Worm (Caenorhabditis elegans) whole organism, mixed stage, embryonic: Measurements from ENCODE around the gene B0432.8.

Source experiments
- M03D4.4 ChIP-seq: sonication (generic microtip); optimal IDR thresholded peaks from 2 replicates; lab custom pipeline; 2017; ENCODE audit warnings: mild to moderate bottlenecking, missing genetic modification characterization, missing compliant biosample characterization
- bed-3 ChIP-seq: fragments of 200-800 bp; sonication (Bioruptor generic); optimal IDR thresholded peaks from 3 replicates; lab custom pipeline; 2018; ENCODE audit warnings: mild to moderate bottlenecking, missing genetic modification characterization, moderate library complexity, missing compliant biosample characterization
- blmp-1 ChIP-seq: fragments of 150-350 bp; optimal IDR thresholded peaks from 2 replicates; lab custom pipeline; 2014; ENCODE audit warnings: missing biosample characterization, missing genetic modification characterization
- ceh-39 ChIP-seq: fragments of 150-350 bp; optimal IDR thresholded peaks from 2 replicates; lab custom pipeline; 2014; ENCODE audit warnings: missing biosample characterization, missing genetic modification characterization
- ceh-43 ChIP-seq: fragments of 200-800 bp; sonication (Bioruptor generic); optimal IDR thresholded peaks from 2 replicates; lab custom pipeline; 2018; ENCODE audit warnings: mild to moderate bottlenecking, missing genetic modification characterization, moderate library complexity, missing compliant biosample characterization
- ceh-83 ChIP-seq: fragments of 200-800 bp; sonication (Bioruptor generic); optimal IDR thresholded peaks from 2 replicates; lab custom pipeline; 2018; ENCODE audit warnings: mild to moderate bottlenecking, missing genetic modification characterization, missing compliant biosample characterization
- ces-1 ChIP-seq: fragments of 150-350 bp; optimal IDR thresholded peaks from 2 replicates; lab custom pipeline; 2014; ENCODE audit warnings: missing biosample characterization, missing genetic modification reagents, missing genetic modification characterization
- cnd-1 ChIP-seq: fragments of 200-800 bp; sonication (Bioruptor generic); optimal IDR thresholded peaks from 2 replicates; lab custom pipeline; 2018; ENCODE audit warnings: mild to moderate bottlenecking, missing genetic modification characterization, missing compliant biosample characterization
- drap-1 ChIP-seq: fragments of 200-800 bp; sonication (Bioruptor generic); optimal IDR thresholded peaks from 3 replicates; lab custom pipeline; 2018; ENCODE audit warnings: mild to moderate bottlenecking, missing genetic modification characterization, missing compliant biosample characterization
- elt-1 ChIP-seq: sonication (generic microtip); optimal IDR thresholded peaks from 2 replicates; lab custom pipeline; 2017; ENCODE audit warnings: missing genetic modification characterization, mild to moderate bottlenecking, missing compliant biosample characterization, antibody characterized with exemption, moderate library complexity, borderline replicate concordance; ENCODE audit not compliant: insufficient read depth
- elt-3 ChIP-seq: fragments of 150-350 bp; optimal IDR thresholded peaks from 2 replicates; lab custom pipeline; 2014; ENCODE audit warnings: missing biosample characterization, missing genetic modification characterization
- flh-1 ChIP-seq: fragments of 200-800 bp; sonication (Bioruptor generic); optimal IDR thresholded peaks from 2 replicates; lab custom pipeline; 2018; ENCODE audit warnings: mild to moderate bottlenecking, missing genetic modification characterization, moderate library complexity, missing compliant biosample characterization
- ham-2 ChIP-seq: fragments of 200-800 bp; sonication (Bioruptor generic); optimal IDR thresholded peaks from 2 replicates; lab custom pipeline; 2018; ENCODE audit warnings: mild to moderate bottlenecking, missing genetic modification characterization, missing compliant biosample characterization
- hlh-1 ChIP-seq: fragments of 150-350 bp; optimal IDR thresholded peaks from 2 replicates; lab custom pipeline; 2014; ENCODE audit warnings: missing biosample characterization, missing genetic modification reagents, missing genetic modification characterization
- lin-13 ChIP-seq: fragments of 150-350 bp; optimal IDR thresholded peaks from 2 replicates; lab custom pipeline; 2014; ENCODE audit warnings: missing biosample characterization, missing genetic modification characterization
- lin-32 ChIP-seq: fragments of 200-800 bp; sonication (Bioruptor generic); optimal IDR thresholded peaks from 2 replicates; lab custom pipeline; 2018; ENCODE audit warnings: mild to moderate bottlenecking, missing genetic modification characterization, missing compliant biosample characterization
- lsy-2 ChIP-seq: fragments of 150-350 bp; optimal IDR thresholded peaks from 2 replicates; lab custom pipeline; 2014; ENCODE audit warnings: missing biosample characterization, missing genetic modification characterization
- mab-5 ChIP-seq: fragments of 150-350 bp; optimal IDR thresholded peaks from 2 replicates; lab custom pipeline; 2014; ENCODE audit warnings: missing biosample characterization, missing genetic modification characterization
- mep-1 ChIP-seq: fragments of 150-350 bp; optimal IDR thresholded peaks from 2 replicates; lab custom pipeline; 2017; ENCODE audit warnings: missing biosample characterization, missing genetic modification reagents, missing genetic modification characterization, inconsistent platforms
- mls-2 ChIP-seq: sonication (generic microtip); optimal IDR thresholded peaks from 2 replicates; lab custom pipeline; 2016; ENCODE audit warnings: mild to moderate bottlenecking, missing genetic modification characterization, moderate library complexity, missing compliant biosample characterization
- nhr-12 ChIP-seq: fragments of 150-350 bp; optimal IDR thresholded peaks from 2 replicates; lab custom pipeline; 2014; ENCODE audit warnings: missing biosample characterization, missing genetic modification characterization
- nhr-2 ChIP-seq: fragments of 150-350 bp; optimal IDR thresholded peaks from 2 replicates; lab custom pipeline; 2014; ENCODE audit warnings: missing biosample characterization, missing genetic modification characterization
- nhr-237 ChIP-seq: fragments of 150-350 bp; optimal IDR thresholded peaks from 2 replicates; lab custom pipeline; 2014; ENCODE audit warnings: missing biosample characterization, missing genetic modification characterization
- nhr-28 ChIP-seq: fragments of 150-350 bp; optimal IDR thresholded peaks from 2 replicates; lab custom pipeline; 2014; ENCODE audit warnings: missing biosample characterization, missing genetic modification characterization
- nhr-76 ChIP-seq: sonication (generic microtip); optimal IDR thresholded peaks from 2 replicates; lab custom pipeline; 2017; ENCODE audit warnings: missing biosample characterization, missing genetic modification characterization
- pha-4 ChIP-seq: fragments of 150-350 bp; optimal IDR thresholded peaks from 2 replicates; lab custom pipeline; 2018; ENCODE audit warnings: missing biosample characterization, missing genetic modification reagents, missing genetic modification characterization
- sem-2 ChIP-seq: fragments of 200-800 bp; sonication (Bioruptor generic); optimal IDR thresholded peaks from 2 replicates; lab custom pipeline; 2018; ENCODE audit warnings: mild to moderate bottlenecking, missing genetic modification characterization, missing compliant biosample characterization
- snpc-4 ChIP-seq: fragments of 150-350 bp; optimal IDR thresholded peaks from 2 replicates; lab custom pipeline; 2014; ENCODE audit warnings: missing biosample characterization, missing genetic modification characterization
- sptf-1 ChIP-seq: sonication (generic microtip); optimal IDR thresholded peaks from 2 replicates; lab custom pipeline; 2017; ENCODE audit warnings: mild to moderate bottlenecking, missing genetic modification characterization, moderate library complexity, missing compliant biosample characterization
- tbx-8 ChIP-seq: fragments of 200-800 bp; sonication (Bioruptor generic); optimal IDR thresholded peaks from 2 replicates; lab custom pipeline; 2018; ENCODE audit warnings: mild to moderate bottlenecking, missing genetic modification characterization, moderate library complexity, missing compliant biosample characterization
- unc-120 ChIP-seq: sonication (generic microtip); optimal IDR thresholded peaks from 2 replicates; lab custom pipeline; 2017; ENCODE audit warnings: missing genetic modification characterization, missing compliant biosample characterization; ENCODE audit not compliant: poor library complexity, severe bottlenecking
- unc-39 ChIP-seq: fragments of 150-350 bp; optimal IDR thresholded peaks from 2 replicates; lab custom pipeline; 2014; ENCODE audit warnings: missing biosample characterization, missing genetic modification characterization
- unc-62 ChIP-seq: fragments of 150-350 bp; optimal IDR thresholded peaks from 2 replicates; lab custom pipeline; 2014; ENCODE audit warnings: missing biosample characterization, missing genetic modification reagents, missing genetic modification characterization
- zip-8 ChIP-seq: fragments of 150-350 bp; optimal IDR thresholded peaks from 2 replicates; lab custom pipeline; 2014; ENCODE audit warnings: missing biosample characterization, missing genetic modification characterization
- ztf-11 ChIP-seq: fragments of 150-350 bp; optimal IDR thresholded peaks from 2 replicates; lab custom pipeline; 2014; ENCODE audit warnings: missing biosample characterization, missing genetic modification characterization

Gene B0432.8

DNA sequence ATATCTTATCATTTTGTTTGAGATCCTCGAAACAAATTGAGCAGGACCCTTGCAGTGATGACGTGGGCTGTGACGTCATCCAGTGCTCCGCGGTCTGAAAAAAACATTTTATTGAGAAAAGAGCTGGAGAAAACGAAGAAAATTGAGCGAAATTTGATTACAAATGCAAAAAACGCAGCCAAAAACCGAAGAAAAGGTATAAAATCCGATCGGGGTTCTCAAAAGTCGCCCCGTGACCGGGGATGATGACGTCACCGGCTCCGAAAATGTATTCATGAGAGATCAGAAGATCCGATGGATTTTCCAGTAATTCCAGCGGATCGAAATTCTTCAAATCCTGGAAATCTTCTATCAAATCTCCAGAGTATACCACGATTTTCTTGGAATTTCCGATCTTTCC lies 3.9 kb upstream of the B0432.8 start, which contains the start of gene trul-1:
TSS of gene trul-1 (minus strand) at position 101 of the 400 bp plus-strand sequence.
- no peak for TF ChIP-seq hlh-1
- peak; percentile 85 for TF ChIP-seq zip-8
- TF ChIP-seq, all 35 proteins: peak for 1

DNA sequence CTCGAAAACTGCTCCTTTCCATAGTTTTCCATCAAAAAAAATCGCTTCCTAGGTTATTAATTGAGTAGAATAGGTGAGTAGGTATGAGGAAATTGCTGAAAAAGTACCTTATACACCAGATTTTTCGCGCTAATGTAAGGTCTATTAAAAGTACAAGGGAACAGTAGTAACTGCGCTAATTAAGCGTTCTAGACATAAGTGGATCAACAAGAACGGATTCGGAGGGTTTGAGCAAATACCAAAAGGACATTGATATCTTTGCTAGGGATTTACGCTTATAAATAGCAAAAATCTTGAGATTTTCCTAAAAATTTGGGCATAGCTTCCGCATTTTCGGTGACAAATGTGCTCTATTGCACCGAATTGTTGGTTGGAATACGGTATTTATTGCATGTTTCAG lies 4.7 kb downstream of the B0432.8 start, which contains the start of gene B0432.7:
TSS of gene B0432.7 (minus strand) at position 101 of the 400 bp plus-strand sequence.
- TF ChIP-seq ham-2 (GFP tag; lab: Kevin White, UChicago), result no peak
- TF ChIP-seq blmp-1, result no peak
- no peak for TF ChIP-seq M03D4.4 (tag; lab: Kevin White, UChicago)

DNA sequence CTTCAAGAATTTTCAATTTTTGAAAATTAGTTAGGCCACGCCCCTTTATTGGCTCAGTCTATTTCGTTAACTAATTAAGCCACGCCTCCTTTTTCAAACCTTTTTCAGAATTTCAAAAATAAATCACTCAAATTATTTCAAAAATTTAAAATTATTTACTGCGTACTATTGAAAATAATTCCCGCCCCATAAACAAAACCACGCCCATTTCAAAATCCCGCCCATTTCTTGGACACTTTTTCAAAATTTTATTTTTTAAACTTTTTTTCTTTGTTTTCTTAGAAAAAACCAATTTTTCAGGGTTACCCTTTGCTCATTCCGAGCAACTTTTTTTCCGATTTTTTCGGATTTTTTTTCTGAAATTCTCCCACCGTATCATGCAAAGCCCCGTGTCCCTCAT lies 14.5 kb downstream of the B0432.8 start, which contains the start of gene B0432.14:
TSS of gene B0432.14 (plus strand) at position 301 of the 400 bp plus-strand sequence.
- no peak for TF ChIP-seq unc-39 (tag; lab: Kevin White, UChicago)
- TF ChIP-seq unc-120 (tag; lab: Kevin White, UChicago), result no peak
- no peak for TF ChIP-seq nhr-12
- no peak for TF ChIP-seq nhr-76 (tag; lab: Kevin White, UChicago)
- TF ChIP-seq flh-1 (GFP tag; lab: Kevin White, UChicago), result no peak
- no peak for TF ChIP-seq unc-62 (GFP tag; lab: Kevin White, UChicago)
- no peak for TF ChIP-seq sptf-1 (tag; lab: Kevin White, UChicago)

DNA sequence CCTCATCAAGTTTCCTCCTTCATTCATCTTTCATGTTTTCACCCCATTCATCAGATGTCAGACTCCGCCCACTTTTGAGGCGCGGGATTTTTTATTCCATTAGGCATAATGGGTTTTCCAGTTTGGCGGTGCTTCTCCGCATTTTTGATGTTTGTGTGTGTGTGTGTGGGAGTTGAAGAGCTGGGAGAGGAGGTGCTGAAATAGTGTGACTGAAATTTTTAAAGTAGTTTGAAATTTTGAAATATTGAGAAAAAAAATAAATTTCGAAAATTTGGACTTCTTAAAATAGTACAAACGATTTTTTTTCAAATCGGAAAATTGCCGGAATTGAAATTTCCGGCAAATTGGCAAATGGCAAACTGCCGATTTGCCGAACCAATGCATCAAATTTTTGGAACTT lies 15.0 kb downstream of the B0432.8 start, which contains the start of gene scc-2:
TSS of gene scc-2 (minus strand) at position 101 of the 400 bp plus-strand sequence.
- no peak for TF ChIP-seq M03D4.4 (tag; lab: Kevin White, UChicago)
- TF ChIP-seq mls-2, result no peak
- no peak for TF ChIP-seq zip-8
- no peak for TF ChIP-seq nhr-28 (tag; lab: Kevin White, UChicago)
- no peak for TF ChIP-seq flh-1 (GFP tag; lab: Kevin White, UChicago)
- no peak for TF ChIP-seq hlh-1
- TF ChIP-seq cnd-1 (tag; lab: Kevin White, UChicago), result no peak
- TF ChIP-seq nhr-2 (tag; lab: Kevin White, UChicago), result no peak
- TF ChIP-seq ceh-83 (GFP tag; lab: Kevin White, UChicago), result no peak
- TF ChIP-seq snpc-4 (tag; lab: Kevin White, UChicago), result no peak
- TF ChIP-seq ham-2 (GFP tag; lab: Kevin White, UChicago), result no peak
- no peak for TF ChIP-seq blmp-1
- TF ChIP-seq, all 35 proteins: peak for 0

DNA sequence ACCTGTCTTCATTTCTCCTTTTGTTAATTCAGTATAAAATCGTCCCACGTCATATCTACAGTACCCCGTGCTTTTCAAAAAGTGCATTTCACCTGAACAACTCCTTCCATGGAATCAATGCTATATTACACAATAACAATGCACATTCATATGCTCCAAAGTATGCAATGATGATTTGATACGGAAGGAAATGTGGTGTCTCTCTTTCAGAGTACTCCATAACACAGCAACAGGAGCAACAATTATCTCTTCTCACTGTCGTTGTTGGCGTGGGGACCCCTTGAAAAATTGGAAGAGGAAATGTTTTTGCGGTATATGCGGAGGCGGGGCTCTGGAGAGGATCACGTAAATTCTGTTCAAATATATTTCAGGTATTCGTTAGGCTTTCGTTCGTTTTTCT lies 21.0 kb downstream of the B0432.8 start, which contains the start of gene cat-2:
TSS of gene cat-2 (plus strand) at position 301 of the 400 bp plus-strand sequence.
- TF ChIP-seq drap-1 (GFP tag; lab: Kevin White, UChicago) (no peak), elt-3 (no peak), mab-5 (tag; lab: Kevin White, UChicago) (no peak), ceh-39 (no peak), ham-2 (GFP tag; lab: Kevin White, UChicago) (no peak), bed-3 (GFP tag; lab: Kevin White, UChicago) (no peak), mep-1 (tag; lab: Kevin White, UChicago) (no peak), sptf-1 (tag; lab: Kevin White, UChicago) (no peak), elt-1 (tag; lab: Kevin White, UChicago) (no peak), nhr-12 (no peak), zip-8 (no peak), ztf-11 (no peak), nhr-237 (tag; lab: Kevin White, UChicago) (no peak), tbx-8 (GFP tag; lab: Kevin White, UChicago) (no peak), ceh-83 (GFP tag; lab: Kevin White, UChicago) (no peak), ces-1 (GFP tag; lab: Kevin White, UChicago) (no peak), blmp-1 (no peak), lsy-2 (tag; lab: Kevin White, UChicago) (no peak), nhr-76 (tag; lab: Kevin White, UChicago) (no peak), lin-32 (GFP tag; lab: Kevin White, UChicago) (no peak)

DNA sequence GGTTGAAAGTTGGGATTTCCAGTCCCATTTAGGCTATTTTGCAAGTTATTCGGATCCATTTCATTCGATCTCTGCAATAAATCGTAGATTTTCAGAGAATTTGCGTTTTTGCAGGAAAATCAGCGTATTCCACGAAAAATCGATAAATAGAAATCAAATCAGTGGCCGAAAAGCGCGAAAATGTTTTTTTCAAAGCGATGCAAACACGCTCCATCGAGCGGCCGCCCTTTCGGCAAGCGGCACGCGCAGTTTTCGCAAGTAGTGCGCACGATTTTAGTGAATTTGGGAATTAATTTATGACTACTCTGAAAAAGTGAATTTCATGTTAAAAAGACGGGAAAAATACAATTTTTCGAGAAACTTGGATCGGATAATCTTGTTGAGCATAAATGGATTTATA lies 23.4 kb downstream of the B0432.8 start:
- TF ChIP-seq lsy-2 (tag; lab: Kevin White, UChicago) (peak; percentile 83), mab-5 (tag; lab: Kevin White, UChicago) (peak; percentile 46), unc-62 (GFP tag; lab: Kevin White, UChicago) (peak; percentile 50), snpc-4 (tag; lab: Kevin White, UChicago) (no peak), ham-2 (GFP tag; lab: Kevin White, UChicago) (peak; percentile 74), ceh-39 (peak; percentile 85), ceh-43 (peak; percentile 79), pha-4 (peak; percentile 84), lin-13 (tag; lab: Kevin White, UChicago) (peak; percentile 90), nhr-76 (tag; lab: Kevin White, UChicago) (peak; percentile 72), nhr-28 (tag; lab: Kevin White, UChicago) (peak; percentile 44), unc-39 (tag; lab: Kevin White, UChicago) (peak; percentile 62), elt-1 (tag; lab: Kevin White, UChicago) (no peak), tbx-8 (GFP tag; lab: Kevin White, UChicago) (peak; percentile 68), ceh-83 (GFP tag; lab: Kevin White, UChicago) (peak; percentile 48), nhr-2 (tag; lab: Kevin White, UChicago) (peak; percentile 57), flh-1 (GFP tag; lab: Kevin White, UChicago) (peak; percentile 39), M03D4.4 (tag; lab: Kevin White, UChicago) (peak; percentile 83), blmp-1 (peak; percentile 62), drap-1 (GFP tag; lab: Kevin White, UChicago) (peak; percentile 87), mep-1 (tag; lab: Kevin White, UChicago) (peak; percentile 97), elt-3 (no peak), nhr-237 (tag; lab: Kevin White, UChicago) (peak; percentile 90), ztf-11 (peak; percentile 80), sem-2 (GFP tag; lab: Kevin White, UChicago) (peak; percentile 17), ces-1 (GFP tag; lab: Kevin White, UChicago) (peak; percentile 98), unc-120 (tag; lab: Kevin White, UChicago) (peak; percentile 76)
